Worm (Caenorhabditis elegans) whole organism, L4 larva: ENCODE data around the gene F01E11.3.
A peak's percentile ranks its signal among the peaks of the same experiment; 100 is the strongest.

Experiments used
- F49E8.2 ChIP-seq: sonication (generic microtip); optimal IDR thresholded peaks from 2 replicates; lab custom pipeline; 2016; ENCODE audit warnings: missing compliant biosample characterization, mild to moderate bottlenecking, missing genetic modification characterization, borderline replicate concordance
- Y75B8A.6 ChIP-seq: fragments of 200-800 bp; sonication (Bioruptor generic); IDR thresholded peaks from 2 replicates; pipeline ENCODE4 v1.3.6; 2022; ENCODE audit warnings: missing genetic modification reagents, missing genetic modification characterization, missing compliant biosample characterization
- aha-1 ChIP-seq: fragments of 150-350 bp; peaks from one replicate; lab custom pipeline; 2014; ENCODE audit warnings: missing biosample characterization, missing genetic modification characterization
- aly-2 ChIP-seq: sonication (generic microtip); optimal IDR thresholded peaks from 2 replicates; lab custom pipeline; 2018; ENCODE audit warnings: missing biosample characterization, missing genetic modification characterization
- attf-4 ChIP-seq: sonication (generic microtip); optimal IDR thresholded peaks from 3 replicates; lab custom pipeline; 2017; ENCODE audit warnings: missing biosample characterization, missing genetic modification characterization
- ceh-20 ChIP-seq: fragments of 200-800 bp; sonication (Bioruptor generic); IDR thresholded peaks from 2 replicates; pipeline ENCODE4 v1.3.6; 2022; ENCODE audit warnings: missing genetic modification reagents, missing genetic modification characterization, missing compliant biosample characterization
- ceh-44 ChIP-seq: fragments of 200-800 bp; sonication (Bioruptor generic); IDR thresholded peaks from 2 replicates; pipeline ENCODE4 v1.3.6; 2022; ENCODE audit warnings: missing genetic modification reagents, missing genetic modification characterization, missing compliant biosample characterization
- daf-16 ChIP-seq, 3 experiments: sonication (generic microtip); optimal IDR thresholded peaks; 2 replicates each; lab custom pipeline; 2016 to 2017; ENCODE audit warnings: missing genetic modification characterization in 3 of 3, missing genetic modification reagents in 3 of 3, mild to moderate bottlenecking in 2 of 3, missing compliant biosample characterization in 2 of 3, missing biosample characterization in 1 of 3, moderate library complexity in 1 of 3
- dmd-9 ChIP-seq: fragments of 200-800 bp; sonication (Bioruptor generic); IDR thresholded peaks from 2 replicates; pipeline ENCODE4 v1.3.6; 2022; ENCODE audit warnings: missing genetic modification reagents, missing genetic modification characterization, missing compliant biosample characterization
- egl-27 ChIP-seq: sonication (generic microtip); optimal IDR thresholded peaks from 3 replicates; lab custom pipeline; 2017; ENCODE audit warnings: missing biosample characterization, missing genetic modification reagents, missing genetic modification characterization
- egl-43 ChIP-seq: fragments of 200-800 bp; sonication (Bioruptor generic); IDR thresholded peaks from 2 replicates; pipeline ENCODE4 v1.3.6; 2022; ENCODE audit warnings: missing genetic modification reagents, missing genetic modification characterization, missing compliant biosample characterization
- fos-1 ChIP-seq: fragments of 150-350 bp; optimal IDR thresholded peaks from 2 replicates; lab custom pipeline; 2014; ENCODE audit warnings: missing biosample characterization, missing genetic modification characterization
- gei-8 ChIP-seq: fragments of 200-800 bp; sonication (Bioruptor generic); optimal IDR thresholded peaks from 2 replicates; lab custom pipeline; 2018; ENCODE audit warnings: mild to moderate bottlenecking, missing genetic modification characterization, missing compliant biosample characterization
- hlh-11 ChIP-seq: fragments of 200-800 bp; sonication (Bioruptor generic); optimal IDR thresholded peaks from 2 replicates; lab custom pipeline; 2018; ENCODE audit warnings: mild to moderate bottlenecking, missing genetic modification characterization, missing compliant biosample characterization
- hlh-30 ChIP-seq: sonication (generic microtip); optimal IDR thresholded peaks from 2 replicates; lab custom pipeline; 2017; ENCODE audit warnings: antibody characterized with exemption, mild to moderate bottlenecking, missing genetic modification characterization, missing compliant biosample characterization; ENCODE audit not compliant: insufficient read depth
- hmg-1.1 ChIP-seq: fragments of 200-800 bp; sonication (Bioruptor generic); IDR thresholded peaks from 2 replicates; pipeline ENCODE4 v1.3.6; 2022; ENCODE audit warnings: missing genetic modification reagents, missing genetic modification characterization, missing compliant biosample characterization
- lim-7 ChIP-seq: fragments of 200-800 bp; sonication (Bioruptor generic); IDR thresholded peaks from 2 replicates; pipeline ENCODE4 v1.3.6; 2022; ENCODE audit warnings: missing genetic modification characterization, missing compliant biosample characterization
- lin-1 ChIP-seq: fragments of 200-800 bp; sonication (Bioruptor generic); IDR thresholded peaks from 2 replicates; pipeline ENCODE4 v1.3.6; 2022; ENCODE audit warnings: missing genetic modification reagents, missing genetic modification characterization, missing compliant biosample characterization
- lin-13 ChIP-seq: fragments of 150-350 bp; optimal IDR thresholded peaks from 2 replicates; lab custom pipeline; 2014; ENCODE audit warnings: missing biosample characterization, missing genetic modification reagents, missing genetic modification characterization
- lin-29 ChIP-seq: fragments of 200-800 bp; sonication (Bioruptor generic); IDR thresholded peaks from 2 replicates; pipeline ENCODE4 v1.3.6; 2022; ENCODE audit warnings: missing genetic modification reagents, missing genetic modification characterization, missing compliant biosample characterization
- lin-38 ChIP-seq: fragments of 200-800 bp; sonication (Bioruptor generic); IDR thresholded peaks from 2 replicates; pipeline ENCODE4 v1.3.6; 2022; ENCODE audit warnings: missing genetic modification reagents, missing genetic modification characterization, missing compliant biosample characterization
- lsy-2 ChIP-seq, 2 experiments: fragments of 150-350 bp in 1 of 2; sonication (generic microtip) in 1 of 2; optimal IDR thresholded peaks; 2 replicates each; lab custom pipeline; 2014 to 2017; ENCODE audit warnings: missing biosample characterization in 2 of 2, missing genetic modification characterization in 2 of 2
- madf-9 ChIP-seq: fragments of 200-800 bp; sonication (Bioruptor generic); conservative IDR thresholded peaks from 2 replicates; pipeline ENCODE4 v1.3.6; 2022; ENCODE audit warnings: missing genetic modification reagents, missing genetic modification characterization, missing compliant biosample characterization
- mdl-1 ChIP-seq, 2 experiments: fragments of 150-350 bp in 1 of 2; sonication (generic microtip) in 1 of 2; optimal IDR thresholded peaks; 2 replicates each; lab custom pipeline; 2014 to 2017; ENCODE audit warnings: missing biosample characterization in 2 of 2, missing genetic modification characterization in 2 of 2
- mep-1 ChIP-seq: fragments of 150-350 bp; sonication (generic microtip); optimal IDR thresholded peaks from 3 replicates; lab custom pipeline; 2014; ENCODE audit warnings: missing biosample characterization, missing genetic modification characterization
- nhr-28 ChIP-seq: fragments of 150-350 bp; optimal IDR thresholded peaks from 2 replicates; lab custom pipeline; 2014; ENCODE audit warnings: missing biosample characterization, missing genetic modification characterization
- nhr-76 ChIP-seq: fragments of 150-350 bp; optimal IDR thresholded peaks from 2 replicates; lab custom pipeline; 2014; ENCODE audit warnings: missing biosample characterization, missing genetic modification characterization
- pha-4 ChIP-seq, 2 experiments: fragments of 150-350 bp in 1 of 2; fragments of 200-800 bp in 1 of 2; sonication (Bioruptor generic) in 1 of 2; IDR thresholded peaks in 1 of 2; optimal IDR thresholded peaks in 1 of 2; 2 replicates each; pipeline versions ENCODE4 v1.3.6 to Lab custom; 2014 to 2022; ENCODE audit warnings: missing genetic modification characterization in 2 of 2, missing genetic modification reagents in 2 of 2, missing biosample characterization in 1 of 2, missing compliant biosample characterization in 1 of 2
- pqm-1 ChIP-seq: sonication (generic microtip); optimal IDR thresholded peaks from 2 replicates; lab custom pipeline; 2017; ENCODE audit warnings: missing biosample characterization, missing genetic modification characterization
- rbr-2 ChIP-seq: sonication (generic microtip); optimal IDR thresholded peaks from 2 replicates; lab custom pipeline; 2016; ENCODE audit warnings: missing genotype, missing genetic modification characterization, missing compliant biosample characterization
- snpc-1.2 ChIP-seq: fragments of 200-800 bp; sonication (Bioruptor generic); IDR thresholded peaks from 2 replicates; pipeline ENCODE4 v1.3.6; 2022; ENCODE audit warnings: missing genetic modification reagents, missing genetic modification characterization, missing compliant biosample characterization
- tag-97 ChIP-seq: fragments of 200-800 bp; sonication (Bioruptor generic); IDR thresholded peaks from 2 replicates; pipeline ENCODE4 v1.3.6; 2022; ENCODE audit warnings: missing genetic modification characterization, missing compliant biosample characterization
- unc-130 ChIP-seq: sonication (generic microtip); optimal IDR thresholded peaks from 2 replicates; lab custom pipeline; 2016; ENCODE audit warnings: missing genetic modification reagents, missing genetic modification characterization, missing compliant biosample characterization
- unc-39 ChIP-seq: sonication (generic microtip); optimal IDR thresholded peaks from 2 replicates; lab custom pipeline; 2017; ENCODE audit warnings: missing biosample characterization, missing genetic modification characterization
- unc-62 ChIP-seq, 3 experiments: fragments of 150-350 bp in 1 of 3; sonication (generic microtip); optimal IDR thresholded peaks in 2 of 3; peaks in 1 of 3; 1 replicate in 1 of 3; 2 replicates in 2 of 3; lab custom pipeline; 2014 to 2017; ENCODE audit warnings: missing biosample characterization in 3 of 3, missing genetic modification characterization in 3 of 3, missing genetic modification reagents in 3 of 3, missing genotype in 1 of 3
- ztf-7 ChIP-seq: fragments of 150-350 bp; optimal IDR thresholded peaks from 2 replicates; lab custom pipeline; 2014; ENCODE audit warnings: missing biosample characterization, missing genetic modification characterization

Gene F01E11.3

DNA sequence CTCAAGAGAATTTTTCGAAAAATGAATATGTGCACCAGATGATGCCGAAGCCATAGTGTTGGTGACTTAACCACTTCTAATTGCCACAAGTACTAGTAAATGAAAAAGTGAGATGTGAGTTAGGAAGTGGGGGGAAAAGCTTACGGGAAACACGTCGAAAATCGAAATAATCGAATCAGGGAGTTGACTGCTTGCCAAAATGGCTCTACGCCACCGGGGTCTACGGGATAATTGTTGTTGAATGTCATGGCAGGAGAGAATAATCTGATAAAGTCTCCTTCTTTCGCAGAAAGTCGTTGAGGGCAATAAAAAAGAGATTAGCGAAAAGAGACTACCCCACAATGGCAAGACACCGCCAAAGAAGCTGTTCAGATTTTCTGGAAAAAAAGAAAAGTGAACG is 3.3 kb upstream of the F01E11.3 start:
- TF ChIP-seq aly-2 (tag; lab: Kevin White, UChicago) = no peak
- peak in 1 of 2 experiments; percentile 56 for TF ChIP-seq unc-62 (GFP tag; optimal IDR thresholded peaks at IDR 0.05 in 1 of 2; lab: Kevin White, UChicago)
- TF ChIP-seq unc-62 (tag; optimal IDR thresholded peaks at IDR 0.05; lab: Kevin White, UChicago) = no peak

- TF ChIP-seq lim-7 (GFP tag; lab: Robert Waterston, UW) (no peak), lin-1 (GFP tag; lab: Robert Waterston, UW) (no peak), snpc-1.2 (GFP tag; lab: Robert Waterston, UW) (no peak), ztf-7 (tag; lab: Kevin White, UChicago) (no peak), ceh-20 (no peak), nhr-28 (no peak)
These were observed 1.4 kb downstream of the F01E11.3 start for ce11 chrX:6968553-6968952.

DNA sequence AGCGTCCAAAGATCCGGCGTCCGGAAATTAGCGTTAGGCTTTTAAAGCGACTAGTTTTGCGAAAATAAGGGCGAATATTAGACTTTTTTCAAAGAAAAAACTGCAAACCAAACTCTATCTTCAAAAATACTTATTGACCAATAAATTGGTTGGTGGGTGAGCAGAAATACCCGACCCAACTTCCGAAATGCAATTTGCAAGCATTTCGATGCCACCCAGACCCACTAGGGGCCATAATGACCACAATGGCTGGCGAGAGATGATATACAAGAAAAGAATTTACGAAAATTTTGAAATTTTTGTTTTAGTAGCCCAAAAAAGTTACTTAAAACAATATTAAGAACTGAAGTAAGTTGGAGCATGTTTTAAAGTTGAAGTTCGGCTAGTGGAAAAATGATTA is 3.0 kb downstream of the F01E11.3 start:
- TF ChIP-seq daf-16 (GFP tag; optimal IDR thresholded peaks at IDR 0.05; lab: Kevin White, UChicago) (no peak), daf-16 (tag; optimal IDR thresholded peaks at IDR 0.05; lab: Kevin White, UChicago) (no peak), gei-8 (GFP tag; lab: Kevin White, UChicago) (no peak), pqm-1 (no peak), ceh-44 (GFP tag; lab: Robert Waterston, UW) (no peak), pha-4 (GFP tag; IDR thresholded peaks at IDR 0.05; lab: Robert Waterston, UW) (no peak), pha-4 (tag; optimal IDR thresholded peaks at IDR 0.05; lab: Kevin White, UChicago) (no peak), egl-43 (GFP tag; lab: Robert Waterston, UW) (no peak), hlh-30 (tag; lab: Kevin White, UChicago) (no peak), dmd-9 (GFP tag; lab: Robert Waterston, UW) (no peak), tag-97 (GFP tag; lab: Robert Waterston, UW) (no peak), lin-13 (GFP tag; lab: Kevin White, UChicago) (no peak), egl-27 (tag; lab: Kevin White, UChicago) (no peak), madf-9 (GFP tag; lab: Robert Waterston, UW) (no peak), unc-130 (GFP tag; lab: Kevin White, UChicago) (no peak), fos-1 (tag; lab: Kevin White, UChicago) (no peak)

DNA sequence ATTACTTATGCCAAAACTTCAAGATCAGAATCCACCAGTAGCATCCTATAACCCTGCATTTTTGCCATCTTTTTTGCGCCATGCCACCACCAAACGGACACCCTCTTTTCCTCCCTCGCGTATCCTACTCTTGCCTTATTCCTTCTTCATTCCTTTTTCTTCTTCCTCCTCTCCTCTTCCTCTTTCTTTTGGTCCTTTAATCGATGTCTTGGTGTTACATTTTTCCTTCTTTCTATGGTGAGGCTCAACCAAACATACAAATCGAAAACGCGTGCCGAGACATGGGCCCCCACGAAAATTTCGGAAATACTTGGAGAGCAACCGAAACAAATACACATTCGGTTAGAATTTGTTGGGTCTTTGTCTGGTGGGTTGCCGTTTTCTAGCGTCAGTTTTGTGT is 4.1 kb downstream of the F01E11.3 start:
- TF ChIP-seq F49E8.2 = no peak
- TF ChIP-seq hmg-1.1 (GFP tag; lab: Robert Waterston, UW) = 0 out of 2 replicates have a peak, but pooled peaks have one; percentile 25
- TF ChIP-seq unc-39 (tag; lab: Kevin White, UChicago) = no peak
- TF ChIP-seq mdl-1 (tag; optimal IDR thresholded peaks at IDR 0.05; lab: Kevin White, UChicago) = peak in 1 of 2 experiments; percentile 38
- TF ChIP-seq lsy-2 (tag; optimal IDR thresholded peaks at IDR 0.05; lab: Kevin White, UChicago) = no peak
- TF ChIP-seq lin-38 = no peak
- TF ChIP-seq hlh-11 (tag; lab: Kevin White, UChicago) = no peak
- TF ChIP-seq rbr-2 (tag; lab: Kevin White, UChicago) = peak; percentile 32
- no peak for TF ChIP-seq Y75B8A.6 (GFP tag; lab: Robert Waterston, UW)
- no peak for TF ChIP-seq nhr-76
- TF ChIP-seq mep-1 = peak; percentile 31
- TF ChIP-seq attf-4 = no peak

DNA sequence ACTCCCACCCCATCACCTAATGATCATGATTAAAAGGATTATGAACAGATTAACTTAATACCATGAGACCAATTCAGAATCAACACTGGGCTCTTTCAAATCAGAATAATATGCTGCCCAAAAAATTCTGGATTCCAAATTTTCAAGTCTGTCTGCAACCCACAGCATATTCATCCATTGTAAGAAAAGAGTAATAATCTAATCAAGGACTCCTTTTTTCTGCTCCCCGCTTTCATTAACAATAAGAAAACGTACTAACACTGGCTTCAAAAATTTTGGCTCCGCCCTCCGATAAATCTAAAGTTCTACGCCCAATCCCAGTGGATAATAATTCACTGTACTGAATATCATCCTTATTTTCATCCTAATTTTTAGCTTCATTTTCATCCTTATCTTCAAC is 21.1 kb downstream of the F01E11.3 start:
- TF ChIP-seq aha-1 (peak; percentile 97), lin-29 (GFP tag; lab: Robert Waterston, UW) (no peak), gei-8 (GFP tag; lab: Kevin White, UChicago) (no peak)
